Fruit fly (Drosophila melanogaster) whole organism, embryonic: ENCODE data around the gene Spc25.

Experiments used
- CG11456 ChIP-seq: fragments of 200-800 bp; sonication (Bioruptor generic); IDR thresholded peaks from 3 replicates; pipeline ENCODE4 v1.3.6; 2022; ENCODE audit warnings: missing biosample characterization, missing genetic modification characterization
- CG12155 ChIP-seq: fragments of 200-800 bp; sonication (Bioruptor generic); optimal IDR thresholded peaks from 3 replicates; lab custom pipeline; 2016; ENCODE audit warnings: missing biosample characterization, missing genetic modification characterization
- CG12236 ChIP-seq: fragments of 200-800 bp; sonication (Bioruptor generic); optimal IDR thresholded peaks from 2 replicates; lab custom pipeline; 2016; ENCODE audit warnings: missing biosample characterization, missing genetic modification characterization
- CG12659 ChIP-seq: fragments of 200-800 bp; sonication (Bioruptor generic); optimal IDR thresholded peaks from 3 replicates; lab custom pipeline; 2017; ENCODE audit warnings: mild to moderate bottlenecking, missing biosample characterization, missing genetic modification reagents, missing genetic modification characterization
- CG13287 ChIP-seq: fragments of 200-800 bp; sonication (Bioruptor generic); IDR thresholded peaks from 2 replicates; pipeline ENCODE4 v1.3.6; 2022; ENCODE audit warnings: missing biosample characterization, missing genetic modification characterization; ENCODE audit not compliant: partially characterized antibody
- CG13775 ChIP-seq: fragments of 200-800 bp; sonication (Bioruptor generic); optimal IDR thresholded peaks from 3 replicates; lab custom pipeline; 2017; ENCODE audit warnings: missing biosample characterization, mild to moderate bottlenecking, missing genetic modification characterization
- CG17829 ChIP-seq: fragments of 200-800 bp; optimal IDR thresholded peaks from 2 replicates; lab custom pipeline; 2019; ENCODE audit warnings: missing biosample characterization, mild to moderate bottlenecking, missing genetic modification characterization, moderate library complexity
- CG2116 ChIP-seq: fragments of 200-800 bp; sonication (Bioruptor generic); optimal IDR thresholded peaks from 3 replicates; lab custom pipeline; 2018; ENCODE audit warnings: missing biosample characterization, mild to moderate bottlenecking, missing genetic modification characterization
- CG30020 ChIP-seq: fragments of 200-800 bp; optimal IDR thresholded peaks from 2 replicates; lab custom pipeline; 2019; ENCODE audit warnings: missing biosample characterization, mild to moderate bottlenecking, missing genetic modification characterization, moderate library complexity
- CG32532 ChIP-seq: fragments of 200-800 bp; sonication (Bioruptor generic); IDR thresholded peaks from 2 replicates; pipeline ENCODE4 v1.3.6; 2022; ENCODE audit warnings: missing biosample characterization, missing genetic modification characterization
- CG34224 ChIP-seq: fragments of 200-800 bp; sonication (Bioruptor generic); IDR thresholded peaks from 3 replicates; pipeline ENCODE4 v1.3.6; 2022; ENCODE audit warnings: missing biosample characterization, missing genetic modification characterization; ENCODE audit not compliant: partially characterized antibody
- CG34376 ChIP-seq: fragments of 200-800 bp; sonication (Bioruptor generic); optimal IDR thresholded peaks from 2 replicates; lab custom pipeline; 2018; ENCODE audit warnings: missing biosample characterization, mild to moderate bottlenecking, missing genetic modification characterization
- CG6175 ChIP-seq: fragments of 200-800 bp; sonication (Bioruptor generic); IDR thresholded peaks from 3 replicates; pipeline ENCODE4 v1.3.6; 2022; ENCODE audit warnings: missing biosample characterization, missing genetic modification characterization
- CG7963 ChIP-seq: fragments of 200-800 bp; sonication (Bioruptor generic); IDR thresholded peaks from 3 replicates; pipeline ENCODE4 v1.3.6; 2022; ENCODE audit warnings: missing biosample characterization, missing genetic modification characterization; ENCODE audit not compliant: partially characterized antibody
- CG8089 ChIP-seq: fragments of 200-800 bp; sonication (Bioruptor generic); optimal IDR thresholded peaks from 3 replicates; lab custom pipeline; 2016; ENCODE audit warnings: missing biosample characterization, missing genetic modification characterization
- CG8359 ChIP-seq: fragments of 200-800 bp; sonication (Bioruptor generic); optimal IDR thresholded peaks from 2 replicates; lab custom pipeline; 2017; ENCODE audit warnings: missing biosample characterization, mild to moderate bottlenecking, missing genetic modification characterization, borderline replicate concordance
- Dbx ChIP-seq: fragments of 200-800 bp; sonication (Bioruptor generic); IDR thresholded peaks from 3 replicates; pipeline ENCODE4 v1.3.6; 2022; ENCODE audit warnings: missing biosample characterization, missing genetic modification characterization
- Dref ChIP-seq: fragments of 200-800 bp; sonication (Bioruptor generic); IDR thresholded peaks from 2 replicates; pipeline ENCODE4 v1.3.6; 2022; ENCODE audit warnings: missing biosample characterization, missing genetic modification characterization
- HLH4C ChIP-seq: fragments of 200-800 bp; sonication (Bioruptor generic); IDR thresholded peaks from 3 replicates; pipeline ENCODE4 v1.3.6; 2022; ENCODE audit warnings: missing biosample characterization, missing genetic modification characterization; ENCODE audit not compliant: partially characterized antibody
- Hr3 ChIP-seq: fragments of 200-800 bp; sonication (Bioruptor generic); optimal IDR thresholded peaks from 3 replicates; lab custom pipeline; 2016; ENCODE audit warnings: missing biosample characterization, missing genetic modification characterization
- Hsf ChIP-seq: fragments of 200-800 bp; sonication (Bioruptor generic); optimal IDR thresholded peaks from 3 replicates; lab custom pipeline; 2016; ENCODE audit warnings: missing biosample characterization, missing genetic modification characterization
- Med ChIP-seq: fragments of 200-800 bp; sonication (Bioruptor generic); peaks from one replicate; lab custom pipeline; 2016; ENCODE audit warnings: missing biosample characterization, missing genetic modification characterization, mild to moderate bottlenecking, inconsistent platforms, moderate library complexity
- Myb ChIP-seq: fragments of 200-800 bp; sonication (Bioruptor generic); optimal IDR thresholded peaks from 2 replicates; lab custom pipeline; 2016; ENCODE audit warnings: missing biosample characterization, missing genetic modification characterization
- Opbp ChIP-seq: fragments of 200-800 bp; sonication (Bioruptor generic); IDR thresholded peaks from 3 replicates; pipeline ENCODE4 v1.3.6; 2022; ENCODE audit warnings: missing biosample characterization, missing genetic modification characterization; ENCODE audit not compliant: partially characterized antibody
- Pdp1 ChIP-seq, 2 experiments: fragments of 200-800 bp; sonication (Bioruptor generic); optimal IDR thresholded peaks; 3 replicates each; lab custom pipeline; 2016; ENCODE audit warnings: missing biosample characterization in 2 of 2, missing genetic modification characterization in 2 of 2, mild to moderate bottlenecking in 1 of 2, moderate library complexity in 1 of 2
- Ravus ChIP-seq: fragments of 200-800 bp; sonication (Bioruptor generic); IDR thresholded peaks from 2 replicates; pipeline ENCODE4 v1.3.6; 2022; ENCODE audit warnings: missing biosample characterization, missing genetic modification characterization
- Scr ChIP-seq: fragments of 200-800 bp; sonication (Bioruptor generic); IDR thresholded peaks from 2 replicates; pipeline ENCODE4 v1.3.6; 2022; ENCODE audit warnings: missing biosample characterization, missing genetic modification characterization; ENCODE audit not compliant: partially characterized antibody
- TFAM ChIP-seq: fragments of 200-800 bp; sonication (Bioruptor generic); optimal IDR thresholded peaks from 2 replicates; lab custom pipeline; 2017; ENCODE audit warnings: missing biosample characterization, missing genetic modification characterization, inconsistent platforms
- al ChIP-seq: fragments of 200-800 bp; sonication (Bioruptor generic); IDR thresholded peaks from 2 replicates; pipeline ENCODE4 v1.3.6; 2022; ENCODE audit warnings: missing biosample characterization, missing genetic modification characterization
- amos ChIP-seq: fragments of 200-800 bp; sonication (Bioruptor generic); IDR thresholded peaks from 2 replicates; pipeline ENCODE4 v1.3.6; 2022; ENCODE audit warnings: missing biosample characterization, missing genetic modification characterization; ENCODE audit not compliant: partially characterized antibody
- ato ChIP-seq: fragments of 200-800 bp; sonication (Bioruptor generic); IDR thresholded peaks from 2 replicates; pipeline ENCODE4 v1.3.6; 2022; ENCODE audit warnings: missing biosample characterization, missing genetic modification characterization; ENCODE audit not compliant: partially characterized antibody
- az2 ChIP-seq: fragments of 200-800 bp; sonication (Bioruptor generic); optimal IDR thresholded peaks from 3 replicates; lab custom pipeline; 2016; ENCODE audit warnings: missing biosample characterization, missing genetic modification characterization
- bbx ChIP-seq: fragments of 200-800 bp; sonication (Bioruptor generic); IDR thresholded peaks from 2 replicates; pipeline ENCODE4 v1.3.6; 2022; ENCODE audit warnings: missing biosample characterization, missing genetic modification characterization; ENCODE audit not compliant: partially characterized antibody
- chif ChIP-seq, 2 experiments: fragments of 200-800 bp; sonication (Bioruptor generic); optimal IDR thresholded peaks; 3 replicates each; lab custom pipeline; 2016; ENCODE audit warnings: missing biosample characterization in 2 of 2, missing genetic modification characterization in 2 of 2
- chinmo ChIP-seq: fragments of 200-800 bp; sonication (Bioruptor generic); IDR thresholded peaks from 4 replicates; pipeline ENCODE4 v1.3.6; 2022; ENCODE audit warnings: missing biosample characterization, missing genetic modification characterization; ENCODE audit not compliant: partially characterized antibody
- corto ChIP-seq: fragments of 200-800 bp; sonication (Bioruptor generic); optimal IDR thresholded peaks from 2 replicates; lab custom pipeline; 2016; ENCODE audit warnings: missing biosample characterization, mild to moderate bottlenecking, missing genetic modification characterization, moderate library complexity
- fru ChIP-seq: fragments of >200 bp; optimal IDR thresholded peaks from 2 replicates; lab custom pipeline; 2017
- gem ChIP-seq: fragments of 200-800 bp; sonication (Bioruptor generic); optimal IDR thresholded peaks from 2 replicates; lab custom pipeline; 2019; ENCODE audit warnings: missing biosample characterization, mild to moderate bottlenecking, missing genetic modification characterization, moderate library complexity
- grau ChIP-seq: fragments of 200-800 bp; optimal IDR thresholded peaks from 3 replicates; lab custom pipeline; 2019; ENCODE audit warnings: missing biosample characterization, mild to moderate bottlenecking, missing genetic modification characterization, moderate library complexity
- knrl ChIP-seq: fragments of 200-800 bp; sonication (Bioruptor generic); IDR thresholded peaks from 3 replicates; pipeline ENCODE4 v1.3.6; 2022; ENCODE audit warnings: missing biosample characterization, missing genetic modification characterization; ENCODE audit not compliant: partially characterized antibody
- mam ChIP-seq: fragments of 200-800 bp; sonication (Bioruptor generic); optimal IDR thresholded peaks from 3 replicates; lab custom pipeline; 2016; ENCODE audit warnings: missing biosample characterization, missing genetic modification characterization
- pzg ChIP-seq: fragments of 200-800 bp; sonication (Bioruptor generic); optimal IDR thresholded peaks from 3 replicates; lab custom pipeline; 2018; ENCODE audit warnings: missing biosample characterization, mild to moderate bottlenecking, missing genetic modification characterization, moderate library complexity
- slbo ChIP-seq: fragments of 200-800 bp; sonication (Bioruptor generic); IDR thresholded peaks from 2 replicates; pipeline ENCODE4 v1.3.6; 2022; ENCODE audit warnings: missing biosample characterization, missing genetic modification characterization
- tin ChIP-seq: fragments of 200-800 bp; sonication (Bioruptor generic); optimal IDR thresholded peaks from 3 replicates; lab custom pipeline; 2016; ENCODE audit warnings: missing biosample characterization, missing genetic modification characterization
- tio ChIP-seq: fragments of 200-800 bp; sonication (Bioruptor generic); optimal IDR thresholded peaks from 2 replicates; lab custom pipeline; 2017; ENCODE audit warnings: missing biosample characterization, missing genetic modification characterization, inconsistent platforms
- trem ChIP-seq: fragments of 200-800 bp; optimal IDR thresholded peaks from 3 replicates; lab custom pipeline; 2019; ENCODE audit warnings: missing biosample characterization, mild to moderate bottlenecking, missing genetic modification characterization, moderate library complexity
- unc-4 ChIP-seq: fragments of 200-800 bp; sonication (Bioruptor generic); IDR thresholded peaks from 2 replicates; pipeline ENCODE4 v1.3.6; 2022; ENCODE audit warnings: missing biosample characterization, missing genetic modification characterization; ENCODE audit not compliant: partially characterized antibody
- yki ChIP-seq: fragments of >200 bp; optimal IDR thresholded peaks from 3 replicates; lab custom pipeline; 2018

The Spc25 gene

DNA sequence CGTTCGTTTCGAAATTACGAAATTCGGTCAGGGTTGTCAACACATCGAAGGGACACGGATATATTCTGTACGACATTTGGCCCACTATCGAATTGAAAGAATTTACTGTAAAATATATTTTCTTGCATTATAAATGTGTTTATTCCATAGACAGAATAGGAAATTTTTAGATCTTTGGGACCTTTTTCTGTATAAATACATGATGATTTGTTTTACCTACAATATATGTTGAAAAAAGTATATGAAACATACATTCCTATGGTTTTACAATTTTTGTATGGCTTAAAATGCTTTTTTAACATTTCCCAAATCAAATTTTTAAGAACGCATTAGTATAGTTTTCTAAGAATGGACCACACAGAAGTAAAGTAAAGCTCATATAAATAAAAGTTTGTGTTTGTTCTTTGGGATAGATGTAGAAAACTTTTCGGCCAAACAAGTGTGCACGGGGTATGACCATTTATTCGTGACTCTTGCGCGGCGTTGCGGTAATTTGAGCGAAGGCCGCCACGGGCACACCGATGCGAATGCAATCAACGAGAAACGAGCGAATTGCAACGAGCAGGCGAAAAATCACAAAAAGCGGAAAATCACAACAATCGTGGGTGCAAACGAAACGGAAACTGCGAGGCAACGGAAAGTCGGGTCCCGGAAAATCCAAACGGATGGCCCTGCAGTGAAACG, 36.1 kb downstream of the Spc25 start, which contains the start of the genes CG17327, CG44194 and CG7518 (continued):
- TF ChIP-seq corto (GFP tag; lab: Kevin White, UChicago), result no peak
- peak; percentile 37; the same call in 1 of the 2 replicates for TF ChIP-seq bbx (GFP tag; lab: Robert Waterston, UW)
- peak; percentile 99 for TF ChIP-seq CG12155 (GFP tag; lab: Kevin White, UChicago)
- no peak for TF ChIP-seq CG12236 (GFP tag; lab: Kevin White, UChicago)
- TF ChIP-seq HLH4C, result 0 out of 3 replicates have a peak, but pooled peaks have one; percentile 28
- peak; percentile 70 for TF ChIP-seq CG12659 (GFP tag; lab: Kevin White, UChicago)
- peak; percentile 43 for TF ChIP-seq Dref (GFP tag; lab: Robert Waterston, UW)
- TF ChIP-seq Opbp (GFP tag; lab: Robert Waterston, UW), result peak; percentile 47; the same call in 1 of the 3 replicates
- TF ChIP-seq CG30020, result peak; percentile 85
- no peak for TF ChIP-seq tio (GFP tag; lab: Kevin White, UChicago)
- TF ChIP-seq Hsf (GFP tag; lab: Kevin White, UChicago), result peak; percentile 26
- TF ChIP-seq CG32532 (GFP tag; lab: Robert Waterston, UW), result 0 out of 2 replicates have a peak, but pooled peaks have one; percentile 12
- TF ChIP-seq amos (GFP tag; lab: Robert Waterston, UW), result peak; percentile 51
- peak; percentile 26; the same call in 1 of the 2 replicates for TF ChIP-seq al (GFP tag; lab: Robert Waterston, UW)
- TF ChIP-seq ato (GFP tag; lab: Robert Waterston, UW), result no peak
- no peak for TF ChIP-seq CG6175 (GFP tag; lab: Robert Waterston, UW)
- TF ChIP-seq Ravus, result no peak
- TF ChIP-seq knrl (GFP tag; lab: Robert Waterston, UW), result peak; percentile 47; the same call in 2 of the 3 replicates
- peak; percentile 18 to 59 for TF ChIP-seq Pdp1 (GFP tag; optimal IDR thresholded peaks at IDR 0.05; lab: Kevin White, UChicago)
- TF ChIP-seq CG7963 (GFP tag; lab: Robert Waterston, UW), result 0 out of 3 replicates have a peak, but pooled peaks have one; percentile 48
- TF ChIP-seq trem (tag; lab: Kevin White, UChicago), result peak; percentile 38
- TF ChIP-seq CG8359 (GFP tag; lab: Kevin White, UChicago), result no peak
- peak; percentile 52 for TF ChIP-seq Scr (GFP tag; lab: Robert Waterston, UW)
- TF ChIP-seq CG13775, result peak; percentile 50
- TF ChIP-seq chif (GFP tag; optimal IDR thresholded peaks at IDR 0.05; lab: Kevin White, UChicago), result peak in 1 of 2 experiments; percentile 7
- peak; percentile 41 for TF ChIP-seq Myb (GFP tag; lab: Kevin White, UChicago)
- TF ChIP-seq grau (tag; lab: Kevin White, UChicago), result peak; percentile 35
- peak; percentile 18 for TF ChIP-seq tin (GFP tag; lab: Kevin White, UChicago)
- TF ChIP-seq unc-4, result peak; percentile 37
- no peak for TF ChIP-seq TFAM (GFP tag; lab: Kevin White, UChicago)
- peak; percentile 73 for TF ChIP-seq pzg (GFP tag; lab: Kevin White, UChicago)
- TF ChIP-seq Dbx (GFP tag; lab: Robert Waterston, UW), result no peak
- peak; percentile 80; the same call in 2 of the 4 replicates for TF ChIP-seq chinmo (GFP tag; lab: Robert Waterston, UW)
- TF ChIP-seq gem, result no peak
- TF ChIP-seq Med (GFP tag; lab: Kevin White, UChicago), result peak; percentile 65
- peak; percentile 56 for TF ChIP-seq slbo (GFP tag; lab: Robert Waterston, UW)
- peak; percentile 47 for TF ChIP-seq CG17829 (tag; lab: Kevin White, UChicago)
- peak; percentile 25; the same call in 2 of the 3 replicates for TF ChIP-seq CG11456 (GFP tag; lab: Robert Waterston, UW)
- TF ChIP-seq az2 (GFP tag; lab: Kevin White, UChicago), result peak; percentile 30
- TF ChIP-seq mam (GFP tag; lab: Kevin White, UChicago), result peak; percentile 27
- peak; percentile 53 for TF ChIP-seq Hr3 (GFP tag; lab: Kevin White, UChicago)
- no peak for TF ChIP-seq yki (lab: Kevin White, UChicago)
- peak; percentile 10; the same call in 1 of the 3 replicates for TF ChIP-seq CG34224 (GFP tag; lab: Robert Waterston, UW)
- TF ChIP-seq CG13287 (GFP tag; lab: Robert Waterston, UW), result peak; percentile 32
- TF ChIP-seq fru (lab: Kevin White, UChicago), result peak; percentile 11
- peak; percentile 74 for TF ChIP-seq CG2116 (GFP tag; lab: Kevin White, UChicago)
- TF ChIP-seq CG8089, result peak; percentile 17
- TF ChIP-seq CG34376 (GFP tag; lab: Kevin White, UChicago), result peak; percentile 5
